Worm (Caenorhabditis elegans): Measurements from ENCODE around the gene ZK596.3.
A peak's percentile ranks its signal among the peaks of the same experiment; 100 is the strongest.

The ZK596.3 gene

ce11 chrIV:10855049-10855448, 49.1 kb downstream of the ZK596.3 start, which contains the start of gene T11G6.3:
Gene T11G6.3, minus strand, starts transcription at chrIV:10855237.
- TF ChIP-seq snpc-4 (tag; optimal IDR thresholded peaks at IDR 0.05): no peak
- no peak for TF ChIP-seq sptf-1 (tag; optimal IDR thresholded peaks at IDR 0.05)
- TF ChIP-seq nhr-237 (tag; optimal IDR thresholded peaks at IDR 0.05): no peak
- no peak for TF ChIP-seq hlh-1 (tag; optimal IDR thresholded peaks at IDR 0.05)
- TF ChIP-seq nhr-12 (tag; optimal IDR thresholded peaks at IDR 0.05): no peak
- no peak for TF ChIP-seq elt-3 (tag; optimal IDR thresholded peaks at IDR 0.05)
- no peak for TF ChIP-seq zip-8 (tag; optimal IDR thresholded peaks at IDR 0.05)
- TF ChIP-seq cnd-1 (tag; optimal IDR thresholded peaks at IDR 0.05): no peak

DNA sequence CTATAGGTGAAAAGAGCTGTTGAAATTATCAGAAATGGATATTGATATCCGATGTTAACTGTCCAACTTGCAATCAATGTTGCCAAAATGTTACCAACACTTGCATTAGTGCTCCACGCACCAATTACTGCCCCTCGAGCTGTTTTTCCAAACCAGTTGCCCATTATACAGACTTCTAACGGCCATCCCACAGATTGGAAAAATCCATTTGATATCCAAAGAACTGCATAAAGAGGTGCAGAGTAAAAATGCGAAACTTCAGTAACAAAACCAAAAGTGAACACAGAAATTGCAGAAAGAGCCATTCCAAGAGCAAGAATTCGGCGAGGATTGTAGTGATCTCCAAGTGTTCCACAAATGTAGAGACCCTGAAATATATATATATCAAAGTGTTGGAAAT, 50.1 kb downstream of the ZK596.3 start:
- TF ChIP-seq ceh-83 (GFP tag; optimal IDR thresholded peaks at IDR 0.05) (no peak), lin-32 (GFP tag; optimal IDR thresholded peaks at IDR 0.05) (no peak), nhr-12 (tag; optimal IDR thresholded peaks at IDR 0.05) (no peak), mls-2 (tag; optimal IDR thresholded peaks at IDR 0.05) (no peak), flh-1 (GFP tag; optimal IDR thresholded peaks at IDR 0.05) (no peak), sem-2 (GFP tag; optimal IDR thresholded peaks at IDR 0.05) (no peak), sptf-1 (tag; optimal IDR thresholded peaks at IDR 0.05) (no peak), drap-1 (GFP tag; optimal IDR thresholded peaks at IDR 0.05) (no peak), elt-1 (tag; optimal IDR thresholded peaks at IDR 0.05; ENCODE audit: borderline replicate concordance, insufficient read depth) (no peak), elt-3 (tag; optimal IDR thresholded peaks at IDR 0.05) (no peak), mab-5 (tag; optimal IDR thresholded peaks at IDR 0.05) (no peak), unc-39 (tag; optimal IDR thresholded peaks at IDR 0.05) (no peak), ham-2 (GFP tag; optimal IDR thresholded peaks at IDR 0.05) (no peak), blmp-1 (tag; optimal IDR thresholded peaks at IDR 0.05) (no peak)

- no peak for TF ChIP-seq bed-3 (GFP tag; optimal IDR thresholded peaks at IDR 0.05)
- no peak for TF ChIP-seq unc-39 (tag; optimal IDR thresholded peaks at IDR 0.05)
- TF ChIP-seq unc-62 (GFP tag; optimal IDR thresholded peaks at IDR 0.05): no peak
- peak; percentile 77 for TF ChIP-seq hlh-1 (tag; optimal IDR thresholded peaks at IDR 0.05)
- no peak for TF ChIP-seq elt-1 (tag; optimal IDR thresholded peaks at IDR 0.05; ENCODE audit: borderline replicate concordance, insufficient read depth)
- no peak for TF ChIP-seq nhr-2 (tag; optimal IDR thresholded peaks at IDR 0.05)
These were observed 51.8 kb downstream of the ZK596.3 start for ce11 chrIV:10852403-10852802.
